Worm (Caenorhabditis elegans) whole organism, L1 larva: ENCODE results near the gene egl-15.

Experiments
- grh-1 ChIP-seq: fragments of 200-800 bp; sonication (Bioruptor generic); IDR thresholded peaks from 2 replicates; pipeline ENCODE4 v1.3.6; 2022; ENCODE audit warnings: missing genetic modification reagents, missing genetic modification characterization, missing compliant biosample characterization
- jun-1 ChIP-seq: fragments of 150-350 bp; optimal IDR thresholded peaks from 2 replicates; lab custom pipeline; 2014; ENCODE audit warnings: missing biosample characterization, missing genetic modification reagents, missing genetic modification characterization
- lin-14 ChIP-seq: fragments of 200-800 bp; sonication (Bioruptor generic); optimal IDR thresholded peaks from 2 replicates; lab custom pipeline; 2018; ENCODE audit warnings: mild to moderate bottlenecking, missing genetic modification characterization, moderate library complexity, missing compliant biosample characterization
- unc-62 ChIP-seq: fragments of 150-350 bp; optimal IDR thresholded peaks from 2 replicates; lab custom pipeline; 2014; ENCODE audit warnings: missing biosample characterization, missing genetic modification reagents, missing genetic modification characterization

ce11 chrX:11047183-11047582 is 31.0 kb downstream of the egl-15 start, which contains the start of gene clc-1:
- TF ChIP-seq grh-1 (GFP tag; lab: Robert Waterston, UW) (no peak), unc-62 (GFP tag; lab: Kevin White, UChicago) (no peak), lin-14 (GFP tag; lab: Kevin White, UChicago) (no peak), jun-1 (tag; lab: Kevin White, UChicago) (peak; percentile 34)
